Worm (Caenorhabditis elegans) whole organism, L2 larva: ENCODE results near the gene ret-1.
A peak's percentile ranks its signal among the peaks of the same experiment; 100 is the strongest.

Source experiments
- F13H6.1 ChIP-seq: sonication (generic microtip); optimal IDR thresholded peaks from 2 replicates; lab custom pipeline; 2016; ENCODE audit warnings: missing genetic modification characterization, missing compliant biosample characterization
- R02D3.7 ChIP-seq: fragments of 150-350 bp; optimal IDR thresholded peaks from 2 replicates; lab custom pipeline; 2014; ENCODE audit warnings: missing biosample characterization, missing genetic modification characterization
- Y55F3AM.14 ChIP-seq: fragments of 200-800 bp; sonication (Bioruptor generic); optimal IDR thresholded peaks from 2 replicates; lab custom pipeline; 2018; ENCODE audit warnings: mild to moderate bottlenecking, missing genetic modification characterization, missing compliant biosample characterization
- ZK546.5 ChIP-seq: sonication (generic microtip); optimal IDR thresholded peaks from 2 replicates; lab custom pipeline; 2017; ENCODE audit warnings: missing biosample characterization, missing genetic modification characterization
- ama-1 ChIP-seq: fragments of 150-350 bp; optimal IDR thresholded peaks from 2 replicates; lab custom pipeline; 2018; ENCODE audit warnings: inconsistent platforms
- blmp-1 ChIP-seq: sonication (generic microtip); optimal IDR thresholded peaks from 2 replicates; lab custom pipeline; 2017; ENCODE audit warnings: missing genetic modification characterization, mild to moderate bottlenecking, missing compliant biosample characterization, antibody characterized with exemption, moderate library complexity; ENCODE audit not compliant: insufficient read depth
- ceh-16 ChIP-seq: fragments of 150-350 bp; optimal IDR thresholded peaks from 2 replicates; lab custom pipeline; 2014; ENCODE audit warnings: missing biosample characterization, missing genetic modification characterization
- ceh-82 ChIP-seq: fragments of 150-350 bp; optimal IDR thresholded peaks from 2 replicates; lab custom pipeline; 2014; ENCODE audit warnings: missing biosample characterization, missing genetic modification characterization
- crh-2 ChIP-seq: sonication (generic microtip); optimal IDR thresholded peaks from 2 replicates; lab custom pipeline; 2017; ENCODE audit warnings: missing biosample characterization, missing genetic modification characterization
- dmd-4 ChIP-seq: sonication (generic microtip); optimal IDR thresholded peaks from 2 replicates; lab custom pipeline; 2017; ENCODE audit warnings: missing biosample characterization, missing genetic modification characterization
- elt-3 ChIP-seq: sonication (generic microtip); optimal IDR thresholded peaks from 2 replicates; lab custom pipeline; 2017; ENCODE audit warnings: missing biosample characterization, missing genetic modification characterization
- fos-1 ChIP-seq: fragments of 150-350 bp; optimal IDR thresholded peaks from 2 replicates; lab custom pipeline; 2014; ENCODE audit warnings: missing biosample characterization, missing genetic modification characterization
- gmeb-1 ChIP-seq: fragments of 150-350 bp; optimal IDR thresholded peaks from 2 replicates; lab custom pipeline; 2014; ENCODE audit warnings: missing biosample characterization, missing genetic modification characterization
- lin-11 ChIP-seq: fragments of 150-350 bp; sonication (generic microtip); optimal IDR thresholded peaks from 2 replicates; lab custom pipeline; 2014; ENCODE audit warnings: missing biosample characterization, missing genetic modification characterization, inconsistent platforms, mixed read lengths
- lin-13 ChIP-seq: fragments of 150-350 bp; optimal IDR thresholded peaks from 2 replicates; lab custom pipeline; 2014; ENCODE audit warnings: missing biosample characterization, missing genetic modification reagents, missing genetic modification characterization
- lin-39 ChIP-seq: fragments of 150-350 bp; optimal IDR thresholded peaks from 2 replicates; lab custom pipeline; 2014; ENCODE audit warnings: missing biosample characterization, missing genetic modification reagents, missing genetic modification characterization
- lsy-2 ChIP-seq, 2 experiments: fragments of 150-350 bp in 1 of 2; sonication (generic microtip) in 1 of 2; optimal IDR thresholded peaks; 2 replicates each; lab custom pipeline; 2014 to 2017; ENCODE audit warnings: missing biosample characterization in 2 of 2, missing genetic modification characterization in 2 of 2
- mdl-1 ChIP-seq, 2 experiments: fragments of 150-350 bp in 1 of 2; sonication (generic microtip) in 1 of 2; optimal IDR thresholded peaks; 2 replicates each; lab custom pipeline; 2017; ENCODE audit warnings: missing biosample characterization in 2 of 2, missing genetic modification characterization in 2 of 2
- nhr-11 ChIP-seq: fragments of 150-350 bp; optimal IDR thresholded peaks from 2 replicates; lab custom pipeline; 2014; ENCODE audit warnings: missing biosample characterization, missing genetic modification characterization
- nhr-12 ChIP-seq: fragments of 150-350 bp; optimal IDR thresholded peaks from 2 replicates; lab custom pipeline; 2014; ENCODE audit warnings: missing biosample characterization, missing genetic modification characterization
- nhr-129 ChIP-seq: fragments of 150-350 bp; optimal IDR thresholded peaks from 2 replicates; lab custom pipeline; 2014; ENCODE audit warnings: missing biosample characterization, missing genetic modification characterization
- nhr-237 ChIP-seq: fragments of 150-350 bp; optimal IDR thresholded peaks from 2 replicates; lab custom pipeline; 2014; ENCODE audit warnings: missing biosample characterization, missing genetic modification characterization
- nhr-25 ChIP-seq: fragments of 150-350 bp; sonication (generic microtip); optimal IDR thresholded peaks from 3 replicates; lab custom pipeline; 2014; ENCODE audit warnings: missing biosample characterization, missing genetic modification characterization
- nhr-6 ChIP-seq: fragments of 150-350 bp; optimal IDR thresholded peaks from 2 replicates; lab custom pipeline; 2014; ENCODE audit warnings: missing biosample characterization, missing genetic modification characterization
- peb-1 ChIP-seq: fragments of 150-350 bp; optimal IDR thresholded peaks from 2 replicates; lab custom pipeline; 2014; ENCODE audit warnings: missing biosample characterization, missing genetic modification characterization
- sem-4 ChIP-seq: fragments of 150-350 bp; optimal IDR thresholded peaks from 2 replicates; lab custom pipeline; 2014; ENCODE audit warnings: missing biosample characterization, missing genetic modification reagents, missing genetic modification characterization
- sma-3 ChIP-seq: sonication (generic microtip); optimal IDR thresholded peaks from 2 replicates; lab custom pipeline; 2016; ENCODE audit warnings: missing genetic modification reagents, missing genetic modification characterization, missing compliant biosample characterization
- sma-9 ChIP-seq, 2 experiments: fragments of 150-350 bp in 1 of 2; sonication (generic microtip) in 1 of 2; optimal IDR thresholded peaks; 2 replicates each; lab custom pipeline; 2014 to 2016; ENCODE audit warnings: missing genetic modification characterization in 2 of 2, mild to moderate bottlenecking in 1 of 2, missing biosample characterization in 1 of 2, missing compliant biosample characterization in 1 of 2, missing genetic modification reagents in 1 of 2, moderate library complexity in 1 of 2
- snpc-4 ChIP-seq: fragments of 150-350 bp; optimal IDR thresholded peaks from 2 replicates; lab custom pipeline; 2014; ENCODE audit warnings: missing biosample characterization, missing genetic modification characterization
- unc-55 ChIP-seq: fragments of 150-350 bp; sonication (generic microtip); optimal IDR thresholded peaks from 3 replicates; lab custom pipeline; 2014; ENCODE audit warnings: missing biosample characterization, missing genetic modification reagents, missing genetic modification characterization
- unc-62 ChIP-seq: fragments of 150-350 bp; optimal IDR thresholded peaks from 2 replicates; lab custom pipeline; 2014; ENCODE audit warnings: missing biosample characterization, missing genetic modification reagents, missing genetic modification characterization
- zag-1 ChIP-seq: fragments of 150-350 bp; optimal IDR thresholded peaks from 2 replicates; lab custom pipeline; 2014; ENCODE audit warnings: missing biosample characterization, missing genetic modification characterization
- ztf-1 ChIP-seq: fragments of 200-800 bp; sonication (Bioruptor generic); conservative IDR thresholded peaks from 2 replicates; pipeline ENCODE4 v1.3.6; 2022; ENCODE audit warnings: missing genetic modification characterization, missing compliant biosample characterization
- ztf-11 ChIP-seq: sonication (generic microtip); optimal IDR thresholded peaks from 2 replicates; lab custom pipeline; 2017; ENCODE audit warnings: missing biosample characterization, missing genetic modification characterization

The ret-1 gene

ce11 chrV:14875371-14875770 is 28.2 kb upstream of the ret-1 start, which contains the start of gene ZC412.5:
Gene ZC412.5 (minus strand): TSS chrV:14875471.
- TF ChIP-seq blmp-1 (tag; lab: Kevin White, UChicago) (no peak), lin-39 (tag; lab: Kevin White, UChicago) (no peak), lsy-2 (tag; optimal IDR thresholded peaks at IDR 0.05; lab: Kevin White, UChicago) (no peak), sma-3 (GFP tag; lab: Kevin White, UChicago) (no peak), crh-2 (no peak)

ce11 chrV:14871365-14871764 is 24.2 kb upstream of the ret-1 start, which contains the start of gene ZC412.3:
Gene ZC412.3 (minus strand): TSS chrV:14871547.
- TF ChIP-seq nhr-12 (tag; lab: Kevin White, UChicago) (no peak), sma-9 (GFP tag; optimal IDR thresholded peaks at IDR 0.05; lab: Kevin White, UChicago) (peak; percentile 38), sma-9 (tag; optimal IDR thresholded peaks at IDR 0.05; lab: Kevin White, UChicago) (no peak), ZK546.5 (tag; lab: Kevin White, UChicago) (no peak), F13H6.1 (tag; lab: Kevin White, UChicago) (peak; percentile 58), lin-13 (GFP tag; lab: Kevin White, UChicago) (no peak), sem-4 (tag; lab: Kevin White, UChicago) (no peak), Y55F3AM.14 (GFP tag; lab: Kevin White, UChicago) (no peak), ceh-16 (tag; lab: Kevin White, UChicago) (no peak), nhr-129 (tag; lab: Kevin White, UChicago) (peak; percentile 24), lsy-2 (tag; optimal IDR thresholded peaks at IDR 0.05; lab: Kevin White, UChicago) (no peak), nhr-237 (tag; lab: Kevin White, UChicago) (no peak), mdl-1 (tag; optimal IDR thresholded peaks at IDR 0.05; lab: Kevin White, UChicago) (no peak)
- TF ChIP-seq, all 48 proteins: peak for 3

ce11 chrV:14868181-14868580 is 21.0 kb upstream of the ret-1 start, which contains the start of gene gcy-14:
Gene gcy-14 (minus strand): TSS chrV:14868281.
- TF ChIP-seq nhr-12 (tag; lab: Kevin White, UChicago): no peak
- no peak for TF ChIP-seq peb-1 (tag; lab: Kevin White, UChicago)

- no peak for TF ChIP-seq ama-1 (lab: Kevin White, UChicago)
- TF ChIP-seq R02D3.7 (tag; lab: Kevin White, UChicago): no peak
- TF ChIP-seq fos-1 (tag; lab: Kevin White, UChicago): no peak
- TF ChIP-seq lsy-2 (tag; optimal IDR thresholded peaks at IDR 0.05; lab: Kevin White, UChicago): no peak
- no peak for TF ChIP-seq crh-2
- no peak for TF ChIP-seq nhr-11 (tag; lab: Kevin White, UChicago)
- TF ChIP-seq ceh-16 (tag; lab: Kevin White, UChicago): no peak
- TF ChIP-seq nhr-237 (tag; lab: Kevin White, UChicago): no peak
- TF ChIP-seq unc-62 (GFP tag; lab: Kevin White, UChicago): no peak
- no peak for TF ChIP-seq unc-55
- TF ChIP-seq mdl-1 (tag; optimal IDR thresholded peaks at IDR 0.05; lab: Kevin White, UChicago): no peak
- no peak for TF ChIP-seq elt-3
- no peak for TF ChIP-seq nhr-25
- TF ChIP-seq nhr-6: no peak
- TF ChIP-seq zag-1 (tag; lab: Kevin White, UChicago): no peak
- no peak for TF ChIP-seq dmd-4 (tag; lab: Kevin White, UChicago)
- TF ChIP-seq ZK546.5 (tag; lab: Kevin White, UChicago): no peak
- no peak for TF ChIP-seq sem-4 (tag; lab: Kevin White, UChicago)
Measured at ce11 chrV:14859380-14859779, 12.2 kb upstream of the ret-1 start.

- TF ChIP-seq nhr-237 (tag; lab: Kevin White, UChicago) (no peak), snpc-4 (tag; lab: Kevin White, UChicago) (no peak), crh-2 (no peak), ztf-11 (tag; lab: Kevin White, UChicago) (no peak), nhr-25 (no peak), ceh-82 (tag; lab: Kevin White, UChicago) (no peak)
Measured at ce11 chrV:14858503-14858902, 11.3 kb upstream of the ret-1 start, which contains the start of gene npr-13. Gene npr-13 (minus strand): TSS chrV:14858603.

- no peak for TF ChIP-seq elt-3
- no peak for TF ChIP-seq sma-3 (GFP tag; lab: Kevin White, UChicago)
- no peak for TF ChIP-seq ZK546.5 (tag; lab: Kevin White, UChicago)
- peak; percentile 17 for TF ChIP-seq unc-55
- no peak for TF ChIP-seq ztf-1 (GFP tag; lab: Robert Waterston, UW)
- peak; percentile 21 for TF ChIP-seq lin-11 (tag; lab: Kevin White, UChicago)
- TF ChIP-seq ama-1 (lab: Kevin White, UChicago): no peak
- TF ChIP-seq sma-9 (GFP tag; optimal IDR thresholded peaks at IDR 0.05; lab: Kevin White, UChicago): peak; percentile 23
- TF ChIP-seq sma-9 (tag; optimal IDR thresholded peaks at IDR 0.05; lab: Kevin White, UChicago): no peak
- TF ChIP-seq unc-62 (GFP tag; lab: Kevin White, UChicago): no peak
- peak; percentile 58 for TF ChIP-seq snpc-4 (tag; lab: Kevin White, UChicago)
- peak; percentile 37 for TF ChIP-seq gmeb-1 (tag; lab: Kevin White, UChicago)
- no peak for TF ChIP-seq R02D3.7 (tag; lab: Kevin White, UChicago)
- TF ChIP-seq nhr-129 (tag; lab: Kevin White, UChicago): peak; percentile 31
Measured at ce11 chrV:14855626-14856025, 8.4 kb upstream of the ret-1 start.
